Worm (Caenorhabditis elegans) whole organism, early embryonic: ENCODE data around the gene semi-1.

Experiments used
- aly-1 ChIP-seq: sonication (generic microtip); optimal IDR thresholded peaks from 2 replicates; lab custom pipeline; 2016; ENCODE audit warnings: missing genetic modification characterization, missing compliant biosample characterization
- ama-1 ChIP-seq: fragments of 150-350 bp; optimal IDR thresholded peaks from 2 replicates; lab custom pipeline; 2014
- ceh-13 ChIP-seq: fragments of 200-800 bp; sonication (Bioruptor generic); optimal IDR thresholded peaks from 2 replicates; lab custom pipeline; 2018; ENCODE audit warnings: mild to moderate bottlenecking, missing genetic modification characterization, missing compliant biosample characterization
- ceh-36 ChIP-seq: sonication (generic microtip); optimal IDR thresholded peaks from 2 replicates; lab custom pipeline; 2016; ENCODE audit warnings: missing genetic modification characterization, inconsistent platforms, missing compliant biosample characterization
- ets-7 ChIP-seq: sonication (generic microtip); optimal IDR thresholded peaks from 2 replicates; lab custom pipeline; 2016; ENCODE audit warnings: missing genotype, missing genetic modification characterization, missing compliant biosample characterization
- flt-1 ChIP-seq: fragments of 200-800 bp; sonication (Bioruptor generic); IDR thresholded peaks from 2 replicates; pipeline ENCODE4 v1.3.6; 2022; ENCODE audit warnings: missing genetic modification characterization, missing compliant biosample characterization
- hmg-4 ChIP-seq: fragments of 200-800 bp; sonication (Bioruptor generic); optimal IDR thresholded peaks from 2 replicates; lab custom pipeline; 2018; ENCODE audit warnings: mild to moderate bottlenecking, missing genetic modification characterization, missing compliant biosample characterization
- hnd-1 ChIP-seq: sonication (generic microtip); optimal IDR thresholded peaks from 2 replicates; lab custom pipeline; 2016; ENCODE audit warnings: missing genetic modification characterization, missing compliant biosample characterization
- pes-1 ChIP-seq: fragments of 200-800 bp; sonication (Bioruptor generic); IDR thresholded peaks from 2 replicates; pipeline ENCODE4 v1.3.6; 2022; ENCODE audit warnings: missing genetic modification reagents, missing genetic modification characterization, missing compliant biosample characterization
- scrt-1 ChIP-seq: fragments of 200-800 bp; sonication (Bioruptor generic); IDR thresholded peaks from 2 replicates; pipeline ENCODE4 v1.3.6; 2022; ENCODE audit warnings: missing genetic modification characterization, missing compliant biosample characterization
- sea-1 ChIP-seq: fragments of 200-800 bp; sonication (Bioruptor generic); conservative IDR thresholded peaks from 2 replicates; pipeline ENCODE4 v1.3.6; 2022; ENCODE audit warnings: missing genetic modification characterization, missing compliant biosample characterization

DNA sequence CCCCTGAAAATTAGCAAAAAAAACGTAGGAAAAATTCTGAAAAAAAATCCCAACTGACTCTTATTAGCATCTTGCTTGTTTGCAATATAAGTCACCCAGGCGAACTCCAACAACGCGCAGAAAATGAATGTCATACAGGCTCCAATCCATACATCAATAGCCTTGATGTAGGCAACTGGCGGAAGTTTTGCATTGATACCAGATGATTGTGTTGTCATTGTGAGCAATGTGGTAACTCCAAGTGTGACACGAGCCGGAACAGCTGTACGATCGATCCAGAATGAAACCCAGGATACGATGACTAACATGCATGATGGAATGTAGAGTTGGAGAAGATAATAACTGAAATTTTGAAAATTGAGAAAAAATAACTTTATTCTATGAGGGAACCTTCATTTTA lies 15.8 kb downstream of the semi-1 start:
- TF ChIP-seq ama-1 (lab: Kevin White, UChicago): no peak
- TF ChIP-seq pes-1 (GFP tag; lab: Robert Waterston, UW): no peak
- no peak for TF ChIP-seq ceh-13 (GFP tag; lab: Kevin White, UChicago)
- no peak for TF ChIP-seq hnd-1 (tag; lab: Kevin White, UChicago)
- no peak for TF ChIP-seq hmg-4 (GFP tag; lab: Kevin White, UChicago)
- no peak for TF ChIP-seq sea-1
- no peak for TF ChIP-seq ets-7 (tag; lab: Kevin White, UChicago)
- TF ChIP-seq scrt-1 (GFP tag; lab: Robert Waterston, UW): no peak
- TF ChIP-seq aly-1 (tag; lab: Kevin White, UChicago): no peak
- TF ChIP-seq flt-1: no peak
- no peak for TF ChIP-seq ceh-36 (tag; lab: Kevin White, UChicago)
